Fruit fly (Drosophila melanogaster) whole organism, embryonic: ENCODE results near the gene CG34301.

Experiments
- Aef1 ChIP-seq: fragments of 200-800 bp; sonication (Bioruptor generic); IDR thresholded peaks from 3 replicates; pipeline ENCODE4 v1.3.6; 2022; ENCODE audit warnings: missing biosample characterization, missing genetic modification characterization
- CG10979 ChIP-seq: fragments of 200-800 bp; sonication (Bioruptor generic); optimal IDR thresholded peaks from 2 replicates; lab custom pipeline; 2018; ENCODE audit warnings: missing biosample characterization, mild to moderate bottlenecking, missing genetic modification characterization, moderate library complexity
- CG12299 ChIP-seq: fragments of 200-800 bp; sonication (Bioruptor generic); optimal IDR thresholded peaks from 2 replicates; lab custom pipeline; 2018; ENCODE audit warnings: missing biosample characterization, mild to moderate bottlenecking, missing genetic modification characterization
- CG13123 ChIP-seq: fragments of 200-800 bp; sonication (Bioruptor generic); optimal IDR thresholded peaks from 2 replicates; lab custom pipeline; 2016; ENCODE audit warnings: missing biosample characterization, missing genetic modification characterization
- CG13296 ChIP-seq: fragments of 200-800 bp; sonication (Bioruptor generic); optimal IDR thresholded peaks from 3 replicates; lab custom pipeline; 2018; ENCODE audit warnings: missing biosample characterization, mild to moderate bottlenecking, missing genetic modification characterization
- CG13775 ChIP-seq: fragments of 200-800 bp; sonication (Bioruptor generic); optimal IDR thresholded peaks from 3 replicates; lab custom pipeline; 2017; ENCODE audit warnings: missing biosample characterization, mild to moderate bottlenecking, missing genetic modification characterization
- CG16813 ChIP-seq: fragments of 200-800 bp; sonication (Bioruptor generic); IDR thresholded peaks from 3 replicates; pipeline ENCODE4 v1.3.6; 2022; ENCODE audit warnings: missing biosample characterization, missing genetic modification characterization; ENCODE audit not compliant: partially characterized antibody
- CG2202 ChIP-seq: fragments of 200-800 bp; sonication (Bioruptor generic); optimal IDR thresholded peaks from 2 replicates; lab custom pipeline; 2018; ENCODE audit warnings: missing biosample characterization, mild to moderate bottlenecking, missing genetic modification characterization
- CG31365 ChIP-seq: fragments of 200-800 bp; sonication (Bioruptor generic); optimal IDR thresholded peaks from 2 replicates; lab custom pipeline; 2018; ENCODE audit warnings: missing biosample characterization, mild to moderate bottlenecking, missing genetic modification characterization
- CG33213 ChIP-seq: fragments of 200-800 bp; sonication (Bioruptor generic); optimal IDR thresholded peaks from 3 replicates; lab custom pipeline; 2016; ENCODE audit warnings: missing biosample characterization, missing genetic modification characterization
- CG34224 ChIP-seq: fragments of 200-800 bp; sonication (Bioruptor generic); IDR thresholded peaks from 3 replicates; pipeline ENCODE4 v1.3.6; 2022; ENCODE audit warnings: missing biosample characterization, missing genetic modification characterization; ENCODE audit not compliant: partially characterized antibody
- CG4730 ChIP-seq: fragments of 200-800 bp; sonication (Bioruptor generic); IDR thresholded peaks from 2 replicates; pipeline ENCODE4 v1.3.6; 2022; ENCODE audit warnings: missing biosample characterization, missing genetic modification characterization
- CG4820 ChIP-seq: fragments of 200-800 bp; sonication (Bioruptor generic); optimal IDR thresholded peaks from 3 replicates; lab custom pipeline; 2016; ENCODE audit warnings: missing biosample characterization, missing genetic modification characterization
- CG8359 ChIP-seq: fragments of 200-800 bp; sonication (Bioruptor generic); optimal IDR thresholded peaks from 2 replicates; lab custom pipeline; 2017; ENCODE audit warnings: missing biosample characterization, mild to moderate bottlenecking, missing genetic modification characterization, borderline replicate concordance
- CG8765 ChIP-seq: fragments of 200-800 bp; sonication (Bioruptor generic); IDR thresholded peaks from 2 replicates; pipeline ENCODE4 v1.3.6; 2022; ENCODE audit warnings: missing biosample characterization, missing genetic modification characterization
- CG8944 ChIP-seq: fragments of 200-800 bp; sonication (Bioruptor generic); optimal IDR thresholded peaks from 3 replicates; lab custom pipeline; 2016; ENCODE audit warnings: missing biosample characterization, missing genetic modification characterization
- Dad ChIP-seq: fragments of 200-800 bp; sonication (Bioruptor generic); optimal IDR thresholded peaks from 3 replicates; lab custom pipeline; 2016; ENCODE audit warnings: missing biosample characterization, missing genetic modification characterization
- Dll ChIP-seq: fragments of 200-800 bp; sonication (Bioruptor generic); IDR thresholded peaks from 4 replicates; pipeline ENCODE4 v1.3.6; 2022; ENCODE audit warnings: missing biosample characterization, missing genetic modification characterization; ENCODE audit not compliant: partially characterized antibody
- Doc3 ChIP-seq: fragments of 200-800 bp; sonication (Bioruptor generic); IDR thresholded peaks from 3 replicates; pipeline ENCODE4 v1.3.6; 2022; ENCODE audit warnings: missing biosample characterization, missing genetic modification characterization; ENCODE audit not compliant: partially characterized antibody
- Fer2 ChIP-seq: fragments of 200-800 bp; sonication (Bioruptor generic); optimal IDR thresholded peaks from 2 replicates; lab custom pipeline; 2018; ENCODE audit warnings: missing biosample characterization, mild to moderate bottlenecking, missing genetic modification characterization, moderate library complexity
- Gug ChIP-seq: fragments of 200-800 bp; sonication (Bioruptor generic); IDR thresholded peaks from 4 replicates; pipeline ENCODE4 v1.3.6; 2022; ENCODE audit warnings: missing biosample characterization, missing genetic modification characterization
- Hey ChIP-seq: fragments of 200-800 bp; sonication (Bioruptor generic); optimal IDR thresholded peaks from 3 replicates; lab custom pipeline; 2018; ENCODE audit warnings: missing biosample characterization, mild to moderate bottlenecking, missing genetic modification characterization
- Lim3 ChIP-seq: fragments of 200-800 bp; sonication (Bioruptor generic); IDR thresholded peaks from 2 replicates; pipeline ENCODE4 v1.3.6; 2022; ENCODE audit warnings: missing biosample characterization, missing genetic modification characterization
- NK7.1 ChIP-seq: fragments of 200-800 bp; sonication (Bioruptor generic); optimal IDR thresholded peaks from 3 replicates; lab custom pipeline; 2016; ENCODE audit warnings: missing biosample characterization, missing genetic modification characterization
- Nf-YA ChIP-seq: fragments of 200-800 bp; sonication (Bioruptor generic); IDR thresholded peaks from 2 replicates; pipeline ENCODE4 v1.3.6; 2022; ENCODE audit warnings: missing biosample characterization, missing genetic modification characterization
- Nf-YB ChIP-seq: fragments of 200-800 bp; sonication (Bioruptor generic); optimal IDR thresholded peaks from 3 replicates; lab custom pipeline; 2019; ENCODE audit warnings: missing biosample characterization, mild to moderate bottlenecking, missing genetic modification characterization, moderate library complexity
- Scr ChIP-seq: fragments of 200-800 bp; sonication (Bioruptor generic); IDR thresholded peaks from 2 replicates; pipeline ENCODE4 v1.3.6; 2022; ENCODE audit warnings: missing biosample characterization, missing genetic modification characterization; ENCODE audit not compliant: partially characterized antibody
- Side ChIP-seq: fragments of 200-800 bp; sonication (Bioruptor generic); optimal IDR thresholded peaks from 2 replicates; lab custom pipeline; 2016; ENCODE audit warnings: missing biosample characterization, missing genetic modification characterization
- Spps ChIP-seq: fragments of 200-800 bp; sonication (Bioruptor generic); optimal IDR thresholded peaks from 2 replicates; lab custom pipeline; 2018; ENCODE audit warnings: missing biosample characterization, mild to moderate bottlenecking, missing genetic modification characterization
- Trl ChIP-seq, 3 experiments: fragments of >200 bp in 2 of 3; fragments of 200-800 bp in 1 of 3; sonication (Bioruptor generic) in 1 of 3; optimal IDR thresholded peaks; 2 replicates in 1 of 3; 3 replicates in 2 of 3; lab custom pipeline; 2016 to 2017; ENCODE audit warnings: missing biosample characterization in 1 of 3, missing genetic modification characterization in 1 of 3
- Xbp1 ChIP-seq: fragments of 200-800 bp; sonication (Bioruptor generic); optimal IDR thresholded peaks from 3 replicates; lab custom pipeline; 2016; ENCODE audit warnings: missing biosample characterization, mild to moderate bottlenecking, missing genetic modification characterization
- abd-A ChIP-seq: fragments of 200-800 bp; sonication (Bioruptor generic); optimal IDR thresholded peaks from 3 replicates; lab custom pipeline; 2019; ENCODE audit warnings: missing biosample characterization, mild to moderate bottlenecking, missing genetic modification characterization, moderate library complexity
- ap ChIP-seq: fragments of 200-800 bp; sonication (Bioruptor generic); IDR thresholded peaks from 2 replicates; pipeline ENCODE4 v1.3.6; 2022; ENCODE audit warnings: missing biosample characterization, missing genetic modification characterization
- ash1 ChIP-seq: fragments of 200-800 bp; sonication (Bioruptor generic); optimal IDR thresholded peaks from 2 replicates; lab custom pipeline; 2018; ENCODE audit warnings: missing biosample characterization, mild to moderate bottlenecking, missing genetic modification characterization
- ato ChIP-seq: fragments of 200-800 bp; sonication (Bioruptor generic); IDR thresholded peaks from 2 replicates; pipeline ENCODE4 v1.3.6; 2022; ENCODE audit warnings: missing biosample characterization, missing genetic modification characterization; ENCODE audit not compliant: partially characterized antibody
- az2 ChIP-seq: fragments of 200-800 bp; sonication (Bioruptor generic); optimal IDR thresholded peaks from 3 replicates; lab custom pipeline; 2016; ENCODE audit warnings: missing biosample characterization, missing genetic modification characterization
- crol ChIP-seq: fragments of 200-800 bp; sonication (Bioruptor generic); IDR thresholded peaks from 2 replicates; pipeline ENCODE4 v1.3.6; 2022; ENCODE audit warnings: missing biosample characterization, missing genetic modification characterization
- eyg ChIP-seq: fragments of 200-800 bp; sonication (Bioruptor generic); optimal IDR thresholded peaks from 3 replicates; lab custom pipeline; 2016; ENCODE audit warnings: missing biosample characterization, missing genetic modification characterization
- jigr1 ChIP-seq: fragments of 200-800 bp; sonication (Bioruptor generic); IDR thresholded peaks from 3 replicates; pipeline ENCODE4 v1.3.6; 2022; ENCODE audit warnings: missing biosample characterization, missing genetic modification characterization
- mld ChIP-seq: fragments of 200-800 bp; sonication (Bioruptor generic); IDR thresholded peaks from 3 replicates; pipeline ENCODE4 v1.3.6; 2022; ENCODE audit warnings: missing biosample characterization, missing genetic modification characterization; ENCODE audit not compliant: partially characterized antibody
- p53 ChIP-seq: fragments of 200-800 bp; sonication (Bioruptor generic); optimal IDR thresholded peaks from 2 replicates; lab custom pipeline; 2016; ENCODE audit warnings: missing biosample characterization, missing genetic modification characterization
- run ChIP-seq: fragments of 200-800 bp; sonication (Bioruptor generic); optimal IDR thresholded peaks from 3 replicates; lab custom pipeline; 2018; ENCODE audit warnings: missing biosample characterization, mild to moderate bottlenecking, missing genetic modification characterization
- sens-2 ChIP-seq: fragments of 200-800 bp; sonication (Bioruptor generic); IDR thresholded peaks from 2 replicates; pipeline ENCODE4 v1.3.6; 2022; ENCODE audit warnings: missing biosample characterization, missing genetic modification characterization
- sima ChIP-seq: fragments of 200-800 bp; sonication (Bioruptor generic); optimal IDR thresholded peaks from 2 replicates; lab custom pipeline; 2016; ENCODE audit warnings: missing biosample characterization, missing genetic modification characterization
- slbo ChIP-seq: fragments of 200-800 bp; sonication (Bioruptor generic); IDR thresholded peaks from 2 replicates; pipeline ENCODE4 v1.3.6; 2022; ENCODE audit warnings: missing biosample characterization, missing genetic modification characterization
- tna ChIP-seq: fragments of 200-800 bp; sonication (Bioruptor generic); IDR thresholded peaks from 2 replicates; pipeline ENCODE4 v1.3.6; 2022; ENCODE audit warnings: missing biosample characterization, missing genetic modification characterization; ENCODE audit not compliant: partially characterized antibody
- tup ChIP-seq: fragments of 200-800 bp; sonication (Bioruptor generic); optimal IDR thresholded peaks from 2 replicates; lab custom pipeline; 2016; ENCODE audit warnings: missing biosample characterization, mild to moderate bottlenecking, missing genetic modification characterization, moderate library complexity
- tx ChIP-seq: fragments of 200-800 bp; sonication (Bioruptor generic); optimal IDR thresholded peaks from 2 replicates; lab custom pipeline; 2016; ENCODE audit warnings: missing biosample characterization, missing genetic modification characterization
- unpg ChIP-seq: fragments of 200-800 bp; sonication (Bioruptor generic); optimal IDR thresholded peaks from 3 replicates; lab custom pipeline; 2018; ENCODE audit warnings: missing biosample characterization, mild to moderate bottlenecking, missing genetic modification characterization, moderate library complexity
- zfh2 ChIP-seq: fragments of 200-800 bp; sonication (Bioruptor generic); optimal IDR thresholded peaks from 2 replicates; lab custom pipeline; 2016; ENCODE audit warnings: missing biosample characterization, missing genetic modification characterization

CG34301 gene

DNA sequence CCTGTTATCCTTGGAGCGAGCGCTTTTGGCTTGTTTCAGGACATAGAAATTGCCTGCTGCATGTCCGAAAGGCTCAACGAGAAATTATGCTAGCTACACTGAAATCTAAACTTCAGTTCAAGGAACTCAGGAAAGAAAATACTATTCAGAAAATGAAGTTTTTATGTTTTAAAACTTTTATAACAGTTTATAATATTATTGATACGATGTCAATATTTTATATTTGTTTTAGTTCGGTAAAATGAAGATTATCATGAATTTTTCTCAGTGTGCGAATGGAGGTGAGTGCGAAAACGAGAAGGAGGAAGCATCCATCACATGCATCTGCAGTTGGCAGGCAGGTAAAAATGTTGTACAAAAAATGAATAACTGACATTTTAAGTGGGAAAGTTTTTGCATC lies 26.9 kb upstream of the CG34301 start (continued):
- no peak for TF ChIP-seq Side (GFP tag; lab: Kevin White, UChicago)
- no peak for TF ChIP-seq tna (GFP tag; lab: Robert Waterston, UW)
- TF ChIP-seq CG10979 = peak; percentile 76
- no peak for TF ChIP-seq Scr (GFP tag; lab: Robert Waterston, UW)
- no peak for TF ChIP-seq CG13296 (GFP tag; lab: Kevin White, UChicago)
- peak; percentile 35 for TF ChIP-seq CG13123 (GFP tag; lab: Kevin White, UChicago)
- peak; percentile 64 for TF ChIP-seq ap (GFP tag; lab: Robert Waterston, UW)
- no peak for TF ChIP-seq p53 (GFP tag; lab: Kevin White, UChicago)
- TF ChIP-seq zfh2 = no peak
- peak; percentile 66 for TF ChIP-seq az2 (GFP tag; lab: Kevin White, UChicago)
- peak; percentile 77 for TF ChIP-seq unpg (GFP tag; lab: Kevin White, UChicago)
- no peak for TF ChIP-seq eyg (GFP tag; lab: Kevin White, UChicago)
- TF ChIP-seq sens-2 (GFP tag; lab: Robert Waterston, UW) = peak; percentile 39; the same call in 1 of the 2 replicates
- TF ChIP-seq Fer2 (tag; lab: Kevin White, UChicago) = no peak
- TF ChIP-seq mld (GFP tag; lab: Robert Waterston, UW) = no peak
- TF ChIP-seq CG8944 (GFP tag; lab: Kevin White, UChicago) = no peak
- peak; percentile 38 for TF ChIP-seq run (tag; lab: Kevin White, UChicago)
- TF ChIP-seq CG2202 (tag; lab: Kevin White, UChicago) = no peak
- peak; percentile 40; the same call in 1 of the 2 replicates for TF ChIP-seq CG4730 (GFP tag; lab: Robert Waterston, UW)
- TF ChIP-seq abd-A (tag; lab: Kevin White, UChicago) = no peak
- peak; percentile 66 for TF ChIP-seq Xbp1
- TF ChIP-seq NK7.1 (GFP tag; lab: Kevin White, UChicago) = peak; percentile 23
- TF ChIP-seq Lim3 = no peak
- TF ChIP-seq slbo (GFP tag; lab: Robert Waterston, UW) = peak; percentile 54; the same call in 1 of the 2 replicates
- TF ChIP-seq CG8765 (GFP tag; lab: Robert Waterston, UW) = peak; percentile 63
- TF ChIP-seq ash1 (GFP tag; lab: Kevin White, UChicago) = no peak
- TF ChIP-seq sima = no peak
- TF ChIP-seq Doc3 (GFP tag; lab: Robert Waterston, UW) = no peak
- peak; percentile 65 for TF ChIP-seq CG4820 (GFP tag; lab: Kevin White, UChicago)
- TF ChIP-seq Gug (GFP tag; lab: Robert Waterston, UW) = no peak
- no peak for TF ChIP-seq ato (GFP tag; lab: Robert Waterston, UW)
- TF ChIP-seq CG33213 (GFP tag; lab: Kevin White, UChicago) = no peak
- TF ChIP-seq Dad (GFP tag; lab: Kevin White, UChicago) = no peak
- TF ChIP-seq CG8359 (GFP tag; lab: Kevin White, UChicago) = no peak
- TF ChIP-seq Spps (tag; lab: Kevin White, UChicago) = peak; percentile 64
- TF ChIP-seq CG16813 (GFP tag; lab: Robert Waterston, UW) = no peak
- TF ChIP-seq jigr1 = no peak
- TF ChIP-seq tup = no peak
- no peak for TF ChIP-seq crol
- TF ChIP-seq Trl (optimal IDR thresholded peaks at IDR 0.05; lab: Kevin White, UChicago) = no peak
- TF ChIP-seq Trl (GFP tag; optimal IDR thresholded peaks at IDR 0.05; lab: Kevin White, UChicago) = no peak
- TF ChIP-seq CG34224 (GFP tag; lab: Robert Waterston, UW) = no peak
- peak; percentile 30 for TF ChIP-seq CG12299
- no peak for TF ChIP-seq tx (GFP tag; lab: Kevin White, UChicago)
- TF ChIP-seq Nf-YB (GFP tag; lab: Kevin White, UChicago) = peak; percentile 40
- TF ChIP-seq CG13775 (GFP tag; lab: Kevin White, UChicago) = peak; percentile 59
- TF ChIP-seq Dll = no peak
- TF ChIP-seq Nf-YA (GFP tag; lab: Robert Waterston, UW) = peak; percentile 54
- TF ChIP-seq CG31365 (tag; lab: Kevin White, UChicago) = no peak
- no peak for TF ChIP-seq Hey (tag; lab: Kevin White, UChicago)
- TF ChIP-seq Aef1 (GFP tag; lab: Robert Waterston, UW) = no peak
